Worm (Caenorhabditis elegans) whole organism, L2 larva: Measurements from ENCODE around the gene F47B8.1.
A peak's percentile ranks its signal among the peaks of the same experiment; 100 is the strongest.

Experiments
- aly-2 ChIP-seq: fragments of 150-350 bp; optimal IDR thresholded peaks from 2 replicates; lab custom pipeline; 2014; ENCODE audit warnings: missing biosample characterization, missing genetic modification characterization
- ceh-82 ChIP-seq: fragments of 150-350 bp; optimal IDR thresholded peaks from 2 replicates; lab custom pipeline; 2014; ENCODE audit warnings: missing biosample characterization, missing genetic modification characterization
- dmd-4 ChIP-seq: sonication (generic microtip); optimal IDR thresholded peaks from 2 replicates; lab custom pipeline; 2017; ENCODE audit warnings: missing biosample characterization, missing genetic modification characterization
- lin-11 ChIP-seq: fragments of 150-350 bp; sonication (generic microtip); optimal IDR thresholded peaks from 2 replicates; lab custom pipeline; 2014; ENCODE audit warnings: missing biosample characterization, missing genetic modification characterization, inconsistent platforms, mixed read lengths
- nhr-77 ChIP-seq: fragments of 150-350 bp; optimal IDR thresholded peaks from 2 replicates; lab custom pipeline; 2014; ENCODE audit warnings: missing biosample characterization, missing genetic modification characterization
- snpc-4 ChIP-seq: fragments of 150-350 bp; optimal IDR thresholded peaks from 2 replicates; lab custom pipeline; 2014; ENCODE audit warnings: missing biosample characterization, missing genetic modification characterization
- unc-55 ChIP-seq: fragments of 150-350 bp; sonication (generic microtip); optimal IDR thresholded peaks from 3 replicates; lab custom pipeline; 2014; ENCODE audit warnings: missing biosample characterization, missing genetic modification reagents, missing genetic modification characterization
- zag-1 ChIP-seq: fragments of 150-350 bp; optimal IDR thresholded peaks from 2 replicates; lab custom pipeline; 2014; ENCODE audit warnings: missing biosample characterization, missing genetic modification characterization
- ztf-11 ChIP-seq: sonication (generic microtip); optimal IDR thresholded peaks from 2 replicates; lab custom pipeline; 2017; ENCODE audit warnings: missing biosample characterization, missing genetic modification characterization

F47B8.1 gene

ce11 chrV:14268616-14269015, 45.5 kb downstream of the F47B8.1 start, which contains the start of gene F40G12.4:
Gene F40G12.4, minus strand, starts transcription at chrV:14268716.
- TF ChIP-seq unc-55 (GFP tag; lab: Kevin White, UChicago) (no peak), nhr-77 (tag; lab: Kevin White, UChicago) (no peak), ceh-82 (tag; lab: Kevin White, UChicago) (no peak), ztf-11 (tag; lab: Kevin White, UChicago) (no peak), zag-1 (tag; lab: Kevin White, UChicago) (no peak), dmd-4 (tag; lab: Kevin White, UChicago) (no peak), lin-11 (tag; lab: Kevin White, UChicago) (no peak)

ce11 chrV:14267326-14267942, 46.7 kb downstream of the F47B8.1 start:
- TF ChIP-seq aly-2: no peak
- peak; percentile 22 for TF ChIP-seq snpc-4
